Fruit fly (Drosophila melanogaster) whole organism, embryonic: ENCODE results near the gene witty.
A peak's percentile ranks its signal among the peaks of the same experiment; 100 is the strongest.

Experiments
- Atf-2 ChIP-seq: fragments of 200-800 bp; sonication (Bioruptor generic); optimal IDR thresholded peaks from 2 replicates; lab custom pipeline; 2016; ENCODE audit warnings: missing biosample characterization, missing genetic modification characterization
- Awh ChIP-seq: fragments of 200-800 bp; sonication (Bioruptor generic); IDR thresholded peaks from 2 replicates; pipeline ENCODE4, ENCODE4 v1.3.6; 2022; ENCODE audit warnings: missing biosample characterization, missing genetic modification characterization
- Bgb ChIP-seq: fragments of 200-800 bp; sonication (Bioruptor generic); IDR thresholded peaks from 2 replicates; pipeline ENCODE4 v1.3.6; 2022; ENCODE audit warnings: missing biosample characterization, missing genetic modification characterization; ENCODE audit not compliant: partially characterized antibody
- CG10462 ChIP-seq: fragments of 200-800 bp; sonication (Bioruptor generic); optimal IDR thresholded peaks from 2 replicates; lab custom pipeline; 2016; ENCODE audit warnings: missing biosample characterization, missing genetic modification characterization
- CG11093 ChIP-seq: fragments of 200-800 bp; sonication (Bioruptor generic); IDR thresholded peaks from 3 replicates; pipeline ENCODE4 v1.3.6; 2022; ENCODE audit warnings: missing biosample characterization, missing genetic modification characterization
- CG11456 ChIP-seq: fragments of 200-800 bp; sonication (Bioruptor generic); IDR thresholded peaks from 3 replicates; pipeline ENCODE4 v1.3.6; 2022; ENCODE audit warnings: missing biosample characterization, missing genetic modification characterization
- CG13287 ChIP-seq: fragments of 200-800 bp; sonication (Bioruptor generic); IDR thresholded peaks from 2 replicates; pipeline ENCODE4 v1.3.6; 2022; ENCODE audit warnings: missing biosample characterization, missing genetic modification characterization; ENCODE audit not compliant: partially characterized antibody
- CG1603 ChIP-seq: fragments of 200-800 bp; sonication (Bioruptor generic); optimal IDR thresholded peaks from 2 replicates; lab custom pipeline; 2019; ENCODE audit warnings: missing biosample characterization, mild to moderate bottlenecking, missing genetic modification characterization, moderate library complexity
- CG1647 ChIP-seq: fragments of 200-800 bp; sonication (Bioruptor generic); optimal IDR thresholded peaks from 3 replicates; lab custom pipeline; 2016; ENCODE audit warnings: missing biosample characterization, missing genetic modification characterization
- CG2116 ChIP-seq: fragments of 200-800 bp; sonication (Bioruptor generic); optimal IDR thresholded peaks from 3 replicates; lab custom pipeline; 2018; ENCODE audit warnings: missing biosample characterization, mild to moderate bottlenecking, missing genetic modification characterization
- CG3407 ChIP-seq: fragments of 200-800 bp; sonication (Bioruptor generic); optimal IDR thresholded peaks from 2 replicates; lab custom pipeline; 2018; ENCODE audit warnings: missing biosample characterization, mild to moderate bottlenecking, missing genetic modification characterization
- CG34376 ChIP-seq: fragments of 200-800 bp; sonication (Bioruptor generic); optimal IDR thresholded peaks from 2 replicates; lab custom pipeline; 2018; ENCODE audit warnings: missing biosample characterization, mild to moderate bottlenecking, missing genetic modification characterization
- CG4617 ChIP-seq: fragments of 200-800 bp; sonication (Bioruptor generic); optimal IDR thresholded peaks from 3 replicates; lab custom pipeline; 2016; ENCODE audit warnings: missing biosample characterization, missing genetic modification characterization, borderline replicate concordance
- CG6254 ChIP-seq: fragments of 200-800 bp; sonication (Bioruptor generic); optimal IDR thresholded peaks from 3 replicates; lab custom pipeline; 2017; ENCODE audit warnings: mild to moderate bottlenecking, missing biosample characterization, missing genetic modification reagents, missing genetic modification characterization
- CG7271 ChIP-seq: fragments of 200-800 bp; sonication (Bioruptor generic); optimal IDR thresholded peaks from 2 replicates; lab custom pipeline; 2018; ENCODE audit warnings: missing biosample characterization, mild to moderate bottlenecking, missing genetic modification characterization, moderate library complexity
- CG8290 ChIP-seq, 3 experiments: fragments of 200-800 bp; sonication (Bioruptor generic); optimal IDR thresholded peaks; 2 replicates each; lab custom pipeline; 2016 to 2019; ENCODE audit warnings: missing biosample characterization in 3 of 3, missing genetic modification characterization in 3 of 3, mild to moderate bottlenecking in 2 of 3, moderate library complexity in 1 of 3
- CG9727 ChIP-seq: fragments of 200-800 bp; sonication (Bioruptor generic); optimal IDR thresholded peaks from 3 replicates; lab custom pipeline; 2017; ENCODE audit warnings: missing biosample characterization, mild to moderate bottlenecking, missing genetic modification characterization
- CG9797 ChIP-seq: fragments of 200-800 bp; sonication (Bioruptor generic); optimal IDR thresholded peaks from 3 replicates; lab custom pipeline; 2018; ENCODE audit warnings: missing biosample characterization, mild to moderate bottlenecking, missing genetic modification characterization
- CG9932 ChIP-seq: fragments of 200-800 bp; sonication (Bioruptor generic); IDR thresholded peaks from 2 replicates; pipeline ENCODE4 v1.3.6; 2022; ENCODE audit warnings: missing biosample characterization, missing genetic modification characterization
- E2f2 ChIP-seq: fragments of 200-800 bp; sonication (Bioruptor generic); IDR thresholded peaks from 2 replicates; pipeline ENCODE4 v1.3.6; 2022; ENCODE audit warnings: missing biosample characterization, missing genetic modification characterization
- Eip74EF ChIP-seq, 2 experiments: fragments of 200-800 bp in 1 of 2; fragments of >200 bp in 1 of 2; sonication (Bioruptor generic) in 1 of 2; optimal IDR thresholded peaks; 2 replicates each; lab custom pipeline; 2017 to 2019; ENCODE audit warnings: missing biosample characterization in 2 of 2, missing genetic modification characterization in 2 of 2, mild to moderate bottlenecking in 1 of 2, moderate library complexity in 1 of 2
- Ets65A ChIP-seq: fragments of 200-800 bp; sonication (Bioruptor generic); peaks from one replicate; lab custom pipeline; 2016; ENCODE audit warnings: missing biosample characterization, missing genetic modification characterization
- Fer1 ChIP-seq: fragments of 200-800 bp; sonication (Bioruptor generic); optimal IDR thresholded peaks from 2 replicates; lab custom pipeline; 2017; ENCODE audit warnings: missing biosample characterization, mild to moderate bottlenecking, missing genetic modification characterization
- HLH54F ChIP-seq: fragments of 200-800 bp; sonication (Bioruptor generic); optimal IDR thresholded peaks from 3 replicates; lab custom pipeline; 2016; ENCODE audit warnings: missing biosample characterization, missing genetic modification characterization
- Hr51 ChIP-seq, 2 experiments: fragments of 200-800 bp; sonication (Bioruptor generic); optimal IDR thresholded peaks; 2 replicates in 1 of 2; 3 replicates in 1 of 2; lab custom pipeline; 2016 to 2018; ENCODE audit warnings: missing biosample characterization in 2 of 2, missing genetic modification characterization in 2 of 2, mild to moderate bottlenecking in 1 of 2, moderate library complexity in 1 of 2
- Jarid2 ChIP-seq: fragments of 200-800 bp; sonication (Bioruptor generic); optimal IDR thresholded peaks from 3 replicates; lab custom pipeline; 2017; ENCODE audit warnings: mild to moderate bottlenecking, missing biosample characterization, missing genetic modification reagents, missing genetic modification characterization
- Lhr ChIP-seq: fragments of 200-800 bp; sonication (Bioruptor generic); optimal IDR thresholded peaks from 3 replicates; lab custom pipeline; 2017; ENCODE audit warnings: mild to moderate bottlenecking, missing biosample characterization, missing genetic modification reagents, missing genetic modification characterization
- Myb ChIP-seq: fragments of 200-800 bp; sonication (Bioruptor generic); optimal IDR thresholded peaks from 2 replicates; lab custom pipeline; 2016; ENCODE audit warnings: missing biosample characterization, missing genetic modification characterization
- Oli ChIP-seq: fragments of 200-800 bp; sonication (Bioruptor generic); optimal IDR thresholded peaks from 2 replicates; lab custom pipeline; 2018; ENCODE audit warnings: missing biosample characterization, mild to moderate bottlenecking, missing genetic modification characterization, moderate library complexity
- Pdp1 ChIP-seq, 2 experiments: fragments of 200-800 bp; sonication (Bioruptor generic); optimal IDR thresholded peaks; 3 replicates each; lab custom pipeline; 2016; ENCODE audit warnings: missing biosample characterization in 2 of 2, missing genetic modification characterization in 2 of 2, mild to moderate bottlenecking in 1 of 2, moderate library complexity in 1 of 2
- Scr ChIP-seq: fragments of 200-800 bp; sonication (Bioruptor generic); IDR thresholded peaks from 2 replicates; pipeline ENCODE4 v1.3.6; 2022; ENCODE audit warnings: missing biosample characterization, missing genetic modification characterization; ENCODE audit not compliant: partially characterized antibody
- ase ChIP-seq: fragments of 200-800 bp; sonication (Bioruptor generic); IDR thresholded peaks from 3 replicates; pipeline ENCODE4 v1.3.6; 2022; ENCODE audit warnings: missing biosample characterization, missing genetic modification characterization
- bcd ChIP-seq: fragments of 200-800 bp; sonication (Bioruptor generic); optimal IDR thresholded peaks from 2 replicates; lab custom pipeline; 2017; ENCODE audit warnings: missing biosample characterization, mild to moderate bottlenecking, missing genetic modification characterization
- dati ChIP-seq: fragments of 200-800 bp; sonication (Bioruptor generic); IDR thresholded peaks from 2 replicates; pipeline ENCODE4 v1.3.6; 2022; ENCODE audit warnings: missing biosample characterization, missing genetic modification characterization
- ewg ChIP-seq: fragments of 200-800 bp; sonication (Bioruptor generic); optimal IDR thresholded peaks from 3 replicates; lab custom pipeline; 2017; ENCODE audit warnings: mild to moderate bottlenecking, missing biosample characterization, missing genetic modification reagents, missing genetic modification characterization
- insv ChIP-seq, 2 experiments: fragments of 200-800 bp; sonication (Bioruptor generic); optimal IDR thresholded peaks; 3 replicates each; lab custom pipeline; 2016 to 2018; ENCODE audit warnings: missing biosample characterization in 2 of 2, missing genetic modification characterization in 2 of 2
- lab ChIP-seq: fragments of 200-800 bp; sonication (Bioruptor generic); optimal IDR thresholded peaks from 3 replicates; lab custom pipeline; 2017; ENCODE audit warnings: missing biosample characterization, missing genetic modification characterization, mild to moderate bottlenecking, moderate library complexity, missing genetic modification reagents
- nerfin-1 ChIP-seq: fragments of 200-800 bp; sonication (Bioruptor generic); optimal IDR thresholded peaks from 3 replicates; lab custom pipeline; 2019; ENCODE audit warnings: missing biosample characterization, mild to moderate bottlenecking, missing genetic modification characterization, moderate library complexity
- pzg ChIP-seq: fragments of 200-800 bp; sonication (Bioruptor generic); optimal IDR thresholded peaks from 3 replicates; lab custom pipeline; 2018; ENCODE audit warnings: missing biosample characterization, mild to moderate bottlenecking, missing genetic modification characterization, moderate library complexity
- scrt ChIP-seq: fragments of 200-800 bp; sonication (Bioruptor generic); optimal IDR thresholded peaks from 2 replicates; lab custom pipeline; 2018; ENCODE audit warnings: missing biosample characterization, mild to moderate bottlenecking, missing genetic modification characterization, moderate library complexity
- trem ChIP-seq: fragments of 200-800 bp; optimal IDR thresholded peaks from 3 replicates; lab custom pipeline; 2019; ENCODE audit warnings: missing biosample characterization, mild to moderate bottlenecking, missing genetic modification characterization, moderate library complexity
- usp ChIP-seq: fragments of >200 bp; optimal IDR thresholded peaks from 2 replicates; lab custom pipeline; 2017; ENCODE audit warnings: missing biosample characterization, missing genetic modification characterization
- vvl ChIP-seq: fragments of 200-800 bp; sonication (Bioruptor generic); IDR thresholded peaks from 2 replicates; pipeline ENCODE4 v1.3.6; 2022; ENCODE audit warnings: missing biosample characterization, missing genetic modification characterization
- zfh2 ChIP-seq: fragments of 200-800 bp; sonication (Bioruptor generic); optimal IDR thresholded peaks from 2 replicates; lab custom pipeline; 2016; ENCODE audit warnings: missing biosample characterization, missing genetic modification characterization

Gene witty

dm6 chr2L:8299194-8299811 lies 38.8 kb upstream of the witty start (continued):
- TF ChIP-seq CG9932 (GFP tag; lab: Robert Waterston, UW) (no peak), Scr (0 out of 2 replicates have a peak, but pooled peaks have one; percentile 23), Ets65A (GFP tag; lab: Kevin White, UChicago) (peak; percentile 32)

dm6 chr2L:8300220-8301167 lies 37.6 kb upstream of the witty start, which contains the start of gene Btk:
Gene Btk, minus strand, starts transcription at chr2L:8301079.
- TF ChIP-seq Bgb (GFP tag; lab: Robert Waterston, UW) (no peak), ase (GFP tag; lab: Robert Waterston, UW) (no peak), Atf-2 (GFP tag; lab: Kevin White, UChicago) (no peak), CG11456 (GFP tag; lab: Robert Waterston, UW) (no peak), CG7271 (tag; lab: Kevin White, UChicago) (no peak), Hr51 (GFP tag; optimal IDR thresholded peaks at IDR 0.05; lab: Kevin White, UChicago) (no peak), CG2116 (peak; percentile 18), Oli (tag; lab: Kevin White, UChicago) (no peak), CG1647 (GFP tag; lab: Kevin White, UChicago) (no peak), CG1603 (tag; lab: Kevin White, UChicago) (peak; percentile 37), CG34376 (GFP tag; lab: Kevin White, UChicago) (peak; percentile 24), CG9727 (peak; percentile 46), CG11093 (GFP tag; lab: Robert Waterston, UW) (no peak), Fer1 (no peak), insv (GFP tag; optimal IDR thresholded peaks at IDR 0.05; lab: Kevin White, UChicago) (peak; percentile 92 to 99), lab (GFP tag; lab: Kevin White, UChicago) (no peak), nerfin-1 (tag; lab: Kevin White, UChicago) (peak; percentile 9), pzg (GFP tag; lab: Kevin White, UChicago) (peak; percentile 66), vvl (peak; percentile 68; the same call in 1 of the 2 replicates), scrt (GFP tag; lab: Kevin White, UChicago) (peak; percentile 83), usp (GFP tag; lab: Kevin White, UChicago) (no peak), Jarid2 (GFP tag; lab: Kevin White, UChicago) (peak; percentile 28), Awh (GFP tag; lab: Robert Waterston, UW) (peak; percentile 44; the same call in 1 of the 2 replicates), dati (GFP tag; lab: Robert Waterston, UW) (no peak), Pdp1 (GFP tag; optimal IDR thresholded peaks at IDR 0.05; lab: Kevin White, UChicago) (peak in 1 of 2 experiments; percentile 20), Ets65A (GFP tag; lab: Kevin White, UChicago) (peak; percentile 40), CG4617 (GFP tag; lab: Kevin White, UChicago) (no peak), CG9797 (GFP tag; lab: Kevin White, UChicago) (peak; percentile 82), CG13287 (GFP tag; lab: Robert Waterston, UW) (peak; percentile 5; the same call in 1 of the 2 replicates), E2f2 (GFP tag; lab: Robert Waterston, UW) (peak; percentile 90), bcd (GFP tag; lab: Kevin White, UChicago) (no peak), HLH54F (GFP tag; lab: Kevin White, UChicago) (no peak), CG10462 (GFP tag; lab: Kevin White, UChicago) (no peak), trem (tag; lab: Kevin White, UChicago) (peak; percentile 28), Myb (GFP tag; lab: Kevin White, UChicago) (peak; percentile 55), Lhr (GFP tag; lab: Kevin White, UChicago) (peak; percentile 30), zfh2 (GFP tag; lab: Kevin White, UChicago) (no peak), ewg (GFP tag; lab: Kevin White, UChicago) (peak; percentile 96), Eip74EF (GFP tag; optimal IDR thresholded peaks at IDR 0.05; lab: Kevin White, UChicago) (no peak), CG3407 (no peak), CG6254 (GFP tag; lab: Kevin White, UChicago) (no peak), CG8290 (GFP tag; optimal IDR thresholded peaks at IDR 0.05; lab: Kevin White, UChicago) (no peak), CG8290 (tag; optimal IDR thresholded peaks at IDR 0.05; lab: Kevin White, UChicago) (peak in 1 of 2 experiments; percentile 22)
